Fruit fly (Drosophila melanogaster) whole organism, embryonic: ENCODE measurements around the gene CG10660.
A peak's percentile ranks its signal among the peaks of the same experiment; 100 is the strongest.

Source experiments
- BEAF-32 ChIP-seq: fragments of 200-800 bp; sonication (Bioruptor generic); optimal IDR thresholded peaks from 3 replicates; lab custom pipeline; 2017; ENCODE audit warnings: missing biosample characterization, missing genetic modification characterization, mild to moderate bottlenecking, moderate library complexity, missing genetic modification reagents
- Bdp1 ChIP-seq: fragments of 200-800 bp; sonication (Bioruptor generic); optimal IDR thresholded peaks from 3 replicates; lab custom pipeline; 2016; ENCODE audit warnings: missing biosample characterization, missing genetic modification characterization
- Bteb2 ChIP-seq: fragments of 200-800 bp; sonication (Bioruptor generic); optimal IDR thresholded peaks from 2 replicates; lab custom pipeline; 2016; ENCODE audit warnings: missing biosample characterization, missing genetic modification characterization
- CG11247 ChIP-seq: fragments of 200-800 bp; sonication (Bioruptor generic); IDR thresholded peaks from 2 replicates; pipeline ENCODE4 v1.3.6; 2022; ENCODE audit warnings: missing biosample characterization, missing genetic modification characterization
- CG11398 ChIP-seq: fragments of 200-800 bp; sonication (Bioruptor generic); optimal IDR thresholded peaks from 2 replicates; lab custom pipeline; 2016; ENCODE audit warnings: missing biosample characterization, missing genetic modification characterization
- CG12236 ChIP-seq: fragments of 200-800 bp; sonication (Bioruptor generic); optimal IDR thresholded peaks from 2 replicates; lab custom pipeline; 2016; ENCODE audit warnings: missing biosample characterization, missing genetic modification characterization
- CG12391 ChIP-seq: fragments of 200-800 bp; sonication (Bioruptor generic); optimal IDR thresholded peaks from 3 replicates; lab custom pipeline; 2018; ENCODE audit warnings: missing biosample characterization, mild to moderate bottlenecking, missing genetic modification characterization, moderate library complexity
- CG13287 ChIP-seq: fragments of 200-800 bp; sonication (Bioruptor generic); IDR thresholded peaks from 2 replicates; pipeline ENCODE4 v1.3.6; 2022; ENCODE audit warnings: missing biosample characterization, missing genetic modification characterization; ENCODE audit not compliant: partially characterized antibody
- CG13775 ChIP-seq: fragments of 200-800 bp; sonication (Bioruptor generic); optimal IDR thresholded peaks from 3 replicates; lab custom pipeline; 2017; ENCODE audit warnings: missing biosample characterization, mild to moderate bottlenecking, missing genetic modification characterization
- CG14667 ChIP-seq: fragments of 200-800 bp; sonication (Bioruptor generic); IDR thresholded peaks from 2 replicates; pipeline ENCODE4 v1.3.6; 2022; ENCODE audit warnings: missing biosample characterization, missing genetic modification characterization
- CG15073 ChIP-seq: fragments of 200-800 bp; sonication (Bioruptor generic); optimal IDR thresholded peaks from 2 replicates; lab custom pipeline; 2016; ENCODE audit warnings: missing biosample characterization, missing genetic modification characterization
- CG17186 ChIP-seq: fragments of 200-800 bp; sonication (Bioruptor generic); optimal IDR thresholded peaks from 3 replicates; lab custom pipeline; 2017; ENCODE audit warnings: missing biosample characterization, missing genetic modification reagents, missing genetic modification characterization
- CG18599 ChIP-seq: fragments of 200-800 bp; sonication (Bioruptor generic); optimal IDR thresholded peaks from 3 replicates; lab custom pipeline; 2017; ENCODE audit warnings: missing biosample characterization, missing genetic modification characterization, mild to moderate bottlenecking, moderate library complexity, missing genetic modification reagents
- CG2129 ChIP-seq: fragments of 200-800 bp; sonication (Bioruptor generic); IDR thresholded peaks from 2 replicates; pipeline ENCODE4 v1.3.6; 2022; ENCODE audit warnings: missing biosample characterization, missing genetic modification characterization; ENCODE audit not compliant: partially characterized antibody
- CG2678 ChIP-seq: fragments of 200-800 bp; sonication (Bioruptor generic); optimal IDR thresholded peaks from 3 replicates; lab custom pipeline; 2019; ENCODE audit warnings: missing biosample characterization, mild to moderate bottlenecking, missing genetic modification characterization, moderate library complexity
- CG32532 ChIP-seq: fragments of 200-800 bp; sonication (Bioruptor generic); IDR thresholded peaks from 2 replicates; pipeline ENCODE4 v1.3.6; 2022; ENCODE audit warnings: missing biosample characterization, missing genetic modification characterization
- CG6689 ChIP-seq: fragments of 200-800 bp; sonication (Bioruptor generic); IDR thresholded peaks from 2 replicates; pipeline ENCODE4 v1.3.6; 2022; ENCODE audit warnings: missing biosample characterization, missing genetic modification characterization
- CG7372 ChIP-seq: fragments of 200-800 bp; sonication (Bioruptor generic); IDR thresholded peaks from 2 replicates; pipeline ENCODE4 v1.3.6; 2022; ENCODE audit warnings: missing biosample characterization, missing genetic modification characterization
- CG8388 ChIP-seq: fragments of 200-800 bp; sonication (Bioruptor generic); optimal IDR thresholded peaks from 2 replicates; lab custom pipeline; 2019; ENCODE audit warnings: missing biosample characterization, mild to moderate bottlenecking, missing genetic modification characterization, moderate library complexity
- CG8478 ChIP-seq: fragments of >200 bp; optimal IDR thresholded peaks from 2 replicates; lab custom pipeline; 2018
- Camta ChIP-seq: fragments of 200-800 bp; sonication (Bioruptor generic); optimal IDR thresholded peaks from 2 replicates; lab custom pipeline; 2016; ENCODE audit warnings: missing biosample characterization, missing genetic modification characterization
- CoRest ChIP-seq: fragments of 200-800 bp; sonication (Bioruptor generic); optimal IDR thresholded peaks from 3 replicates; lab custom pipeline; 2018; ENCODE audit warnings: missing biosample characterization, mild to moderate bottlenecking, missing genetic modification characterization, moderate library complexity
- Dbx ChIP-seq: fragments of 200-800 bp; sonication (Bioruptor generic); IDR thresholded peaks from 3 replicates; pipeline ENCODE4 v1.3.6; 2022; ENCODE audit warnings: missing biosample characterization, missing genetic modification characterization
- E2f1 ChIP-seq: fragments of 200-800 bp; sonication (Bioruptor generic); IDR thresholded peaks from 2 replicates; pipeline ENCODE4 v1.3.6; 2022; ENCODE audit warnings: missing biosample characterization, missing genetic modification characterization
- Ets65A ChIP-seq: fragments of 200-800 bp; sonication (Bioruptor generic); peaks from one replicate; lab custom pipeline; 2016; ENCODE audit warnings: missing biosample characterization, missing genetic modification characterization
- HmgD ChIP-seq: fragments of 200-800 bp; sonication (Bioruptor generic); optimal IDR thresholded peaks from 3 replicates; lab custom pipeline; 2016; ENCODE audit warnings: missing biosample characterization, missing genetic modification characterization
- Kr ChIP-seq: fragments of 200-800 bp; sonication (Bioruptor generic); optimal IDR thresholded peaks from 2 replicates; lab custom pipeline; 2017; ENCODE audit warnings: missing biosample characterization, mild to moderate bottlenecking, missing genetic modification characterization
- NC2β ChIP-seq: fragments of 200-800 bp; sonication (Bioruptor generic); optimal IDR thresholded peaks from 2 replicates; lab custom pipeline; 2016; ENCODE audit warnings: missing biosample characterization, missing genetic modification characterization
- Nf-YA ChIP-seq: fragments of 200-800 bp; sonication (Bioruptor generic); IDR thresholded peaks from 2 replicates; pipeline ENCODE4 v1.3.6; 2022; ENCODE audit warnings: missing biosample characterization, missing genetic modification characterization
- Poxn ChIP-seq: fragments of 200-800 bp; sonication (Bioruptor generic); IDR thresholded peaks from 2 replicates; pipeline ENCODE4 v1.3.6; 2022; ENCODE audit warnings: missing biosample characterization, missing genetic modification characterization
- Six4 ChIP-seq: fragments of 200-800 bp; sonication (Bioruptor generic); optimal IDR thresholded peaks from 2 replicates; lab custom pipeline; 2016; ENCODE audit warnings: missing biosample characterization, missing genetic modification characterization
- Sox100B ChIP-seq: fragments of 200-800 bp; sonication (Bioruptor generic); optimal IDR thresholded peaks from 3 replicates; lab custom pipeline; 2018; ENCODE audit warnings: missing biosample characterization, mild to moderate bottlenecking, missing genetic modification characterization
- Xrp1 ChIP-seq: fragments of 200-800 bp; sonication (Bioruptor generic); IDR thresholded peaks from 2 replicates; pipeline ENCODE4 v1.3.6; 2022; ENCODE audit warnings: missing biosample characterization, missing genetic modification characterization
- ab ChIP-seq: fragments of 200-800 bp; sonication (Bioruptor generic); optimal IDR thresholded peaks from 2 replicates; lab custom pipeline; 2016; ENCODE audit warnings: missing biosample characterization, missing genetic modification characterization
- amos ChIP-seq: fragments of 200-800 bp; sonication (Bioruptor generic); IDR thresholded peaks from 2 replicates; pipeline ENCODE4 v1.3.6; 2022; ENCODE audit warnings: missing biosample characterization, missing genetic modification characterization; ENCODE audit not compliant: partially characterized antibody
- ato ChIP-seq: fragments of 200-800 bp; sonication (Bioruptor generic); IDR thresholded peaks from 2 replicates; pipeline ENCODE4 v1.3.6; 2022; ENCODE audit warnings: missing biosample characterization, missing genetic modification characterization; ENCODE audit not compliant: partially characterized antibody
- az2 ChIP-seq: fragments of 200-800 bp; sonication (Bioruptor generic); optimal IDR thresholded peaks from 3 replicates; lab custom pipeline; 2016; ENCODE audit warnings: missing biosample characterization, missing genetic modification characterization
- bsh ChIP-seq, 2 experiments: fragments of 200-800 bp; sonication (Bioruptor generic); optimal IDR thresholded peaks; 2 replicates each; lab custom pipeline; 2017 to 2018; ENCODE audit warnings: mild to moderate bottlenecking in 2 of 2, missing biosample characterization in 2 of 2, missing genetic modification characterization in 2 of 2, moderate library complexity in 1 of 2
- dmrt11E ChIP-seq: fragments of 200-800 bp; sonication (Bioruptor generic); optimal IDR thresholded peaks from 3 replicates; lab custom pipeline; 2018; ENCODE audit warnings: missing biosample characterization, mild to moderate bottlenecking, missing genetic modification characterization, moderate library complexity
- dysf ChIP-seq: fragments of 200-800 bp; sonication (Bioruptor generic); IDR thresholded peaks from 3 replicates; pipeline ENCODE4 v1.3.6; 2022; ENCODE audit warnings: missing biosample characterization, missing genetic modification characterization
- ftz-f1 ChIP-seq: fragments of 200-800 bp; sonication (Bioruptor generic); optimal IDR thresholded peaks from 2 replicates; lab custom pipeline; 2016; ENCODE audit warnings: missing biosample characterization, missing genetic modification characterization
- grn ChIP-seq: fragments of 200-800 bp; sonication (Bioruptor generic); optimal IDR thresholded peaks from 3 replicates; lab custom pipeline; 2017; ENCODE audit warnings: missing biosample characterization, missing genetic modification characterization
- kay ChIP-seq: fragments of 200-800 bp; sonication (Bioruptor generic); optimal IDR thresholded peaks from 2 replicates; lab custom pipeline; 2016; ENCODE audit warnings: missing biosample characterization, missing genetic modification characterization
- nerfin-2 ChIP-seq: fragments of 200-800 bp; sonication (Bioruptor generic); IDR thresholded peaks from 2 replicates; pipeline ENCODE4 v1.3.6; 2022; ENCODE audit warnings: missing biosample characterization, missing genetic modification characterization; ENCODE audit not compliant: partially characterized antibody
- pros ChIP-seq: fragments of 200-800 bp; sonication (Bioruptor generic); optimal IDR thresholded peaks from 3 replicates; lab custom pipeline; 2019; ENCODE audit warnings: missing biosample characterization, mild to moderate bottlenecking, missing genetic modification characterization, moderate library complexity
- so ChIP-seq: fragments of 200-800 bp; sonication (Bioruptor generic); IDR thresholded peaks from 3 replicates; pipeline ENCODE4 v1.3.6; 2022; ENCODE audit warnings: missing biosample characterization, missing genetic modification characterization
- tgo ChIP-seq: fragments of 200-800 bp; sonication (Bioruptor generic); IDR thresholded peaks from 3 replicates; pipeline ENCODE4 v1.3.6; 2022; ENCODE audit warnings: missing biosample characterization, missing genetic modification characterization
- tup ChIP-seq: fragments of 200-800 bp; sonication (Bioruptor generic); optimal IDR thresholded peaks from 2 replicates; lab custom pipeline; 2016; ENCODE audit warnings: missing biosample characterization, mild to moderate bottlenecking, missing genetic modification characterization, moderate library complexity
- unpg ChIP-seq: fragments of 200-800 bp; sonication (Bioruptor generic); optimal IDR thresholded peaks from 3 replicates; lab custom pipeline; 2018; ENCODE audit warnings: missing biosample characterization, mild to moderate bottlenecking, missing genetic modification characterization, moderate library complexity
- zf30C ChIP-seq: fragments of 200-800 bp; sonication (Bioruptor generic); optimal IDR thresholded peaks from 3 replicates; lab custom pipeline; 2018; ENCODE audit warnings: missing biosample characterization, mild to moderate bottlenecking, missing genetic modification characterization

Gene CG10660

dm6 chr3L:12514762-12515215 lies 24.3 kb upstream of the CG10660 start, which contains the start of the genes sti and tral (continued):
- TF ChIP-seq HmgD (GFP tag; lab: Kevin White, UChicago) (peak; percentile 93), grn (GFP tag; lab: Kevin White, UChicago) (peak; percentile 40), CoRest (tag; lab: Kevin White, UChicago) (peak; percentile 89), so (GFP tag; lab: Robert Waterston, UW) (peak; percentile 68; the same call in 2 of the 3 replicates), bsh (GFP tag; optimal IDR thresholded peaks at IDR 0.05; lab: Kevin White, UChicago) (peak; percentile 23 to 76), CG12391 (peak; percentile 90), ato (GFP tag; lab: Robert Waterston, UW) (no peak), ab (GFP tag; lab: Kevin White, UChicago) (peak; percentile 83), CG11247 (peak; percentile 83), CG32532 (GFP tag; lab: Robert Waterston, UW) (peak; percentile 89), Sox100B (GFP tag; lab: Kevin White, UChicago) (peak; percentile 77), CG8478 (lab: Kevin White, UChicago) (no peak), Xrp1 (GFP tag; lab: Robert Waterston, UW) (peak; percentile 84), Camta (GFP tag; lab: Kevin White, UChicago) (peak; percentile 91), CG14667 (GFP tag; lab: Robert Waterston, UW) (peak; percentile 83), BEAF-32 (GFP tag; lab: Kevin White, UChicago) (peak; percentile 58), kay (peak; percentile 83), tgo (GFP tag; lab: Robert Waterston, UW) (peak; percentile 87), zf30C (GFP tag; lab: Kevin White, UChicago) (peak; percentile 18), CG13287 (GFP tag; lab: Robert Waterston, UW) (peak; percentile 44; the same call in 1 of the 2 replicates), Kr (GFP tag; lab: Kevin White, UChicago) (no peak), CG11398 (peak; percentile 77), NC2β (GFP tag; lab: Kevin White, UChicago) (peak; percentile 94), CG2129 (GFP tag; lab: Robert Waterston, UW) (no peak), Poxn (GFP tag; lab: Robert Waterston, UW) (peak; percentile 76), Dbx (GFP tag; lab: Robert Waterston, UW) (peak; percentile 91), Bdp1 (peak; percentile 84), CG17186 (GFP tag; lab: Kevin White, UChicago) (peak; percentile 94), CG18599 (GFP tag; lab: Kevin White, UChicago) (peak; percentile 93), CG6689 (GFP tag; lab: Robert Waterston, UW) (peak; percentile 87), E2f1 (peak; percentile 74), CG2678 (tag; lab: Kevin White, UChicago) (peak; percentile 82), CG7372 (GFP tag; lab: Robert Waterston, UW) (peak; percentile 83), nerfin-2 (GFP tag; lab: Robert Waterston, UW) (0 out of 2 replicates have a peak, but pooled peaks have one; percentile 31), Six4 (peak; percentile 70), Ets65A (GFP tag; lab: Kevin White, UChicago) (peak; percentile 100), dysf (GFP tag; lab: Robert Waterston, UW) (peak; percentile 82), pros (GFP tag; lab: Kevin White, UChicago) (peak; percentile 19), dmrt11E (peak; percentile 75), amos (no peak; the same call in 1 of the 2 replicates), Nf-YA (GFP tag; lab: Robert Waterston, UW) (peak; percentile 57; the same call in 1 of the 2 replicates), Bteb2 (GFP tag; lab: Kevin White, UChicago) (peak; percentile 90), tup (GFP tag; lab: Kevin White, UChicago) (peak; percentile 91), CG8388 (peak; percentile 69), CG12236 (GFP tag; lab: Kevin White, UChicago) (peak; percentile 87), CG15073 (GFP tag; lab: Kevin White, UChicago) (no peak), CG13775 (GFP tag; lab: Kevin White, UChicago) (peak; percentile 92), unpg (GFP tag; lab: Kevin White, UChicago) (peak; percentile 81), az2 (GFP tag; lab: Kevin White, UChicago) (peak; percentile 89), ftz-f1 (GFP tag; lab: Kevin White, UChicago) (peak; percentile 75)
